Worm (Caenorhabditis elegans): ENCODE data around the gene ceh-33.
A peak's percentile ranks its signal among the peaks of the same experiment; 100 is the strongest.

Gene ceh-33

DNA sequence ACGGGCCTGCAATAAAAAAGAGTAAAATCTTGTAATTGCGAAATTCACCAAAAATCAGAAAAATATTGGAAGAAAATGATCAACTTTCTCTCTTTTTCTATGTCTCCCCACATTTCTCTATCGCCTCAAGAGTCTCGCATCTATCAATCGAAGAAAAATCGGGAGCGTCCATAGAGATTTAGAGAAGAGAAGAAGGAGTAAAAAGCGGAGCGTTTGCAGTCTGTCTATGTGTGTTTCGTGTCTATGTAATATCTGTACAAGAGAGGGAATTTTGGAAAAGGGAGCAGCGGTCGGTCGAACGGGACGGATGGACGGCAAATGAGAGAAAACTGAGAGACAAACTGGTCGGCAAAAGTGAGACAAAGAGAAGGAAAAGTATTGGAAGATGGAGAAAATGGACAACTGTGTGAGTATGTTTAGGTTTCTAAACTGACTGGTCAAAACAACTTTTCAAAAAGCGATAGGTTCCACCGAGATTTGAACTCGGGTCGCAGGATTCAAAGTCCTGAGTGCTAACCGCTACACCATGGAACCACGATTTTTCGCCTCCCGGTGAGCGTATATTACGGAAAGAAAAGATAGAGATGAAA is 5.3 kb upstream of the ceh-33 start (continued):
- TF ChIP-seq cebp-1 (GFP tag; IDR thresholded peaks at IDR 0.05) = peak; percentile 50; the same call in 1 of the 2 replicates
- TF ChIP-seq cebp-1 (tag; optimal IDR thresholded peaks at IDR 0.05) = peak; percentile 81
- TF ChIP-seq F33H1.4 (GFP tag; IDR thresholded peaks at IDR 0.05) = no peak

DNA sequence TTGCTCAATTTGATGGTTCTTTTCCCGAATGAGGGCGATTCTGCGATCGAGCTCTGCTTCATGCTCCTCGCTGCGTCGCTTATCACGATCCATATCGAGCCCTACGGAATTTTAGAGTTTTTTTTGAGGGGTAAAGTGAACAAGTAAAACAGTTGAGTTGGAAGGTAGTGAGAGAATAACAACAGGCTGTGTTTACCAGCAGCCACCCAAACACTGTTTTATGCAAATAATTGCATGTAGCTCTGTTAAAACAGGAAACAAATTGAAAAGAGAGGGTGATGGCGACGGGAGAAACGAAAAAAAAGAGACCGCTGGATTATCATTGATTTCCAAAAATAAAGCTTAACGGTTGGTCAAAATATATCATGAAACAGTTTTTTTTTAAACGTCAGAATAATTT is 3.8 kb upstream of the ceh-33 start, which contains the start of gene C10G8.8:
Gene C10G8.8, minus strand, starts transcription at position 101 of the 400 bp plus-strand sequence.
- TF ChIP-seq bed-1 (GFP tag; IDR thresholded peaks at IDR 0.05) = no peak
- TF ChIP-seq Y95B8A.8 (GFP tag; IDR thresholded peaks at IDR 0.05) = no peak
- no peak for TF ChIP-seq let-607 (tag; optimal IDR thresholded peaks at IDR 0.05)
- no peak for TF ChIP-seq nfya-1 (tag; optimal IDR thresholded peaks at IDR 0.05; ENCODE audit: borderline replicate concordance, insufficient read depth)
- TF ChIP-seq K12H6.12 (tag; optimal IDR thresholded peaks at IDR 0.05) = no peak
- no peak for TF ChIP-seq him-1 (tag; optimal IDR thresholded peaks at IDR 0.05)
- no peak for TF ChIP-seq ztf-22 (GFP tag; optimal IDR thresholded peaks at IDR 0.05)
- no peak for TF ChIP-seq lag-1 (GFP tag; IDR thresholded peaks at IDR 0.05)
- TF ChIP-seq efl-1 (GFP tag; optimal IDR thresholded peaks at IDR 0.05) = no peak
- no peak for TF ChIP-seq B0019.2 (GFP tag; conservative IDR thresholded peaks at IDR 0.05)

ce11 chrV:5322815-5323214 is 1.7 kb downstream of the ceh-33 start:
- TF ChIP-seq Y79H2A.3 (GFP tag; conservative IDR thresholded peaks at IDR 0.05) = no peak
- TF ChIP-seq snpc-1.1 (tag; optimal IDR thresholded peaks at IDR 0.05; ENCODE audit: insufficient read depth) = no peak
- no peak for TF ChIP-seq tbp1 (GFP tag; optimal IDR thresholded peaks at IDR 0.05)
- no peak for TF ChIP-seq ztf-26 (tag; optimal IDR thresholded peaks at IDR 0.05)
- TF ChIP-seq F57A8.1 (GFP tag; optimal IDR thresholded peaks at IDR 0.05) = no peak
- TF ChIP-seq mel-28 (tag; optimal IDR thresholded peaks at IDR 0.05; ENCODE audit: borderline replicate concordance) = no peak
- TF ChIP-seq nfya-1 (tag; optimal IDR thresholded peaks at IDR 0.05; ENCODE audit: borderline replicate concordance, insufficient read depth) = no peak
- no peak for TF ChIP-seq aptf-2 (GFP tag; conservative IDR thresholded peaks at IDR 0.05)

DNA sequence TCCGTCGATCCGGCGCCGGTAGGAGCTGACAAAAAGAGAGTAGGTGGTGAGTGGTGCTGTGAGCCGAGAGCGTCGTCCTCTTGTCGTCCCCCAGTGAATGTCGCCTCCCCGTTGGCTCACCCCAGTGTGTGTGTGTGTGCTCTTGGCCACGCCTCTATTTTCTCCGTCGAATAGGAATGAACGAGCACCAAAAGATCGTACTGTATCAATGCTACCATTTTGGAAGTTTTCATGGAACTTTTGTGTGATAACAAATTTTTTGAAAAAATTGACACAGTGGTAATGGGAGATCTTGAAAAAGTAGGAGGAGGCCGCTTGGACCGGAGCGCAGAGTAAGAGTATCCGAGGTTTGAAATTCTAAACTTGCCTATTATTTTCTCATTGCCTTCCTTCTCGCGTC is 5.0 kb downstream of the ceh-33 start, which contains the start of gene ceh-34:
Gene ceh-34, minus strand, starts transcription at position 101 of the 400 bp plus-strand sequence.
- no peak for TF ChIP-seq mxl-1 (tag; optimal IDR thresholded peaks at IDR 0.05)
- TF ChIP-seq snpc-1.1 (tag; optimal IDR thresholded peaks at IDR 0.05; ENCODE audit: insufficient read depth) = no peak
- peak; percentile 48; the same call in 1 of the 2 replicates for TF ChIP-seq zfh-2 (GFP tag; conservative IDR thresholded peaks at IDR 0.05)

- TF ChIP-seq F23B12.7 (tag; optimal IDR thresholded peaks at IDR 0.05; ENCODE audit: insufficient read depth) = no peak
Measured at ce11 chrV:5318349-5318748, 6.1 kb downstream of the ceh-33 start.

- no peak for TF ChIP-seq ztf-18 (tag; optimal IDR thresholded peaks at IDR 0.05)
- TF ChIP-seq attf-3 (GFP tag; conservative IDR thresholded peaks at IDR 0.05) = no peak
- TF ChIP-seq D2030.7 (GFP tag; IDR thresholded peaks at IDR 0.05) = no peak
- no peak for TF ChIP-seq lin-26 (GFP tag; IDR thresholded peaks at IDR 0.05)
- no peak for TF ChIP-seq cebp-1 (GFP tag; IDR thresholded peaks at IDR 0.05)
- no peak for TF ChIP-seq cebp-1 (tag; optimal IDR thresholded peaks at IDR 0.05)
- no peak for TF ChIP-seq F23B12.7 (tag; optimal IDR thresholded peaks at IDR 0.05; ENCODE audit: insufficient read depth)
- no peak for TF ChIP-seq akir-1 (GFP tag; optimal IDR thresholded peaks at IDR 0.05)
- TF ChIP-seq T26A5.8 (tag; optimal IDR thresholded peaks at IDR 0.05) = no peak
- TF ChIP-seq let-607 (tag; optimal IDR thresholded peaks at IDR 0.05) = no peak
- TF ChIP-seq bed-2 (GFP tag; IDR thresholded peaks at IDR 0.05) = no peak
- no peak for TF ChIP-seq hmg-1.2 (GFP tag; IDR thresholded peaks at IDR 0.05)
Measured at ce11 chrV:5314104-5314503, 10.4 kb downstream of the ceh-33 start, which contains the start of gene C10G8.2. Gene C10G8.2, plus strand, starts transcription at chrV:5314404.
